Worm (Caenorhabditis elegans) whole organism, L4/young adult: ENCODE results near the gene Y7A9A.1.

Experiments
- W03F9.2 ChIP-seq: fragments of 150-350 bp; optimal IDR thresholded peaks from 2 replicates; lab custom pipeline; 2014; ENCODE audit warnings: missing biosample characterization, missing genetic modification characterization
- dao-5 ChIP-seq: sonication (generic microtip); optimal IDR thresholded peaks from 2 replicates; lab custom pipeline; 2016; ENCODE audit warnings: missing genotype, missing genetic modification characterization, moderate library complexity, missing compliant biosample characterization
- him-1 ChIP-seq: sonication (generic microtip); optimal IDR thresholded peaks from 2 replicates; lab custom pipeline; 2016; ENCODE audit warnings: missing genotype, missing genetic modification reagents, missing genetic modification characterization, missing compliant biosample characterization

Gene Y7A9A.1

ce11 chrIV:16196717-16197116 lies at the start of gene Y7A9A.1:
TSS of gene Y7A9A.1 (plus strand) at chrIV:16197017.
- TF ChIP-seq W03F9.2 (tag; lab: Kevin White, UChicago) (no peak), dao-5 (no peak), him-1 (no peak)

DNA sequence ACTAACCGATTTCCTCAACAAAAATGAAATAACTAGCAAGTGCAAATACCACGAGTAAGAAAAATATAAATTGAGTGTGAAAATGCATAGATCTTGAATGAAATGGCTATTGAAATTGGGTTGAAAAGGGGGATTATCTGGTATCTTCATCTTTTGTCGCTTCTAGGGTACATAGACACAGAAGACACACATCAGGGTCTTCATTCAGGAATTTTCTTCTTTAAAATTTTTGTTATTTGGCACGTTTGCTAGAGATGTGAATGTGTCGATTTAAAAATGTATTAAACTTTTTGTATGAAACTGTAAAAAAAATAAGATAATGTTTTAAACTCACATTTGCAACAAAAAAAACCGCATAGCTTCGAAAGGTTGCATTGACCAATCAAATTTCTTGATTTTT lies 49.8 kb upstream of the Y7A9A.1 start, which contains the start of gene Y105C5B.25:
TSS of gene Y105C5B.25 (minus strand) at position 101 of the 400 bp plus-strand sequence.
- TF ChIP-seq dao-5 (no peak), him-1 (no peak), W03F9.2 (tag; lab: Kevin White, UChicago) (no peak)

ce11 chrIV:16167941-16168340 lies 28.9 kb upstream of the Y7A9A.1 start:
- TF ChIP-seq W03F9.2 (tag; lab: Kevin White, UChicago) (no peak), him-1 (no peak), dao-5 (no peak)

DNA sequence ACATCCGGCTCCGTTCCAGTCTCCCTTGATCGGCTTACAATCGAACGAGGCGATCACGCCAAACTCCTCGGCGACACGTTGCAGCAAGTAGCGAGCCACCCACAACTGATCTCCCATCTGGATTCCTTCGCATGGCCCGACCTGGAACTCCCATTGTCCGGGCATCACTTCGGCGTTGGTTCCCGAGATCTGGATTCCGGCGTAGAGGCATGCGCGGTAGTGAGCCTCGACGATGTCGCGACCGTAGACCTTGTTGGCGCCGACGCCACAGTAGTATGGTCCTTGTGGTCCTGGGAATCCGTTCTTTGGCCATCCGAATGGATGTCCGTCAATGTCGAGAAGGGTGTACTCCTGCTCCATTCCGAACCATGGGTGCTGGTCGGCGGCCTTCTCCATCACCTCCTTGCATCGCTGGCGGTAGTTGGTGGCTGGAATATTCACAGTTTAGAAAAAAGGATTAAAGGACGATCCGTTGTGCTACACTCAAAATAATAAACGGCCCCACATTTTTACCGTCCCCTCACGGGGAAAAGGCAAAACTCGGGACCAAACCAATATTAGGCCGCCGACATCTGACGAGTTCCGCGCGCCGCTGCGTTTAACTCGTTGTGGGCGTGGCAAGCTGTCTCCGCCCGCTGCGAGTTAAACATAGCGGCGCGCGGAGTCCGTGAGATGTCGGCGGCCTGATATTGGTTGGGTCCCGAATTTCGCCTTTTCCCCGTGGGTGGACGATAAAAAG lies 27.9 kb upstream of the Y7A9A.1 start:
- TF ChIP-seq W03F9.2 (tag; lab: Kevin White, UChicago) (no peak), him-1 (no peak), dao-5 (no peak)

DNA sequence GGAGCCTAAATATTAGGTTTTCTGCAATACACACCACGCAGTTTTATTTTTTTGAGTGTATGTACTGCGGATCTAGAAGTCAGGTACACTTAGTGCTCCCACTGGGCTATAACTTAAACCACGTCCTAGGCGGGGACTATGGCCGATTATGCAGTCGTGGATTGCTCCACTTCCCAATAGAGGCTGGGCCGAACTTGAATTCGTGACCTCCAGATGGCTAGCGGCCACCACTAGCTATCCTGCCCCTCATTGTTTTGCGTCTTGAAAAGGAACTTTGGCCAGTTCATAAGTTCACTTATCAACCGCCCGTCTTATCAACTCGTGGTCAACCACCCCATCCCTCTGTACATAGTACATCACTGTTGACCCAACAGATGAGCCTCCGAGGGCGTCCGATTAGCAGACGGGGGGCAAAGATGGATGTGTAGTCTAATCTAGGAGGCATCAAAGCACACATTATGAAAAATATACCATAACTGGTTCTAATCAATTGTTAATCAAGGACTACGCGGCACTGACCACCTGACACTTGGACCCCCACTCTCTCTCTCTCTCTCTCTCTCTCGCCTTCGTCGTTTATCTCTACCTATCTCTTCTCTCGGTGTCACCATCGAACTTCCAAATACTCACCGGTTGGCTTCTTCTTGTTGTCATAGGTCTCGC lies 27.2 kb upstream of the Y7A9A.1 start:
- TF ChIP-seq him-1 (no peak), W03F9.2 (tag; lab: Kevin White, UChicago) (no peak), dao-5 (no peak)

ce11 chrIV:16170606-16171033 lies 26.2 kb upstream of the Y7A9A.1 start, which contains the start of gene gln-3:
TSS of gene gln-3 (minus strand) at chrIV:16170678.
- no peak for TF ChIP-seq him-1
- TF ChIP-seq dao-5: no peak
- no peak for TF ChIP-seq W03F9.2 (tag; lab: Kevin White, UChicago)

ce11 chrIV:16171326-16171725 lies 25.5 kb upstream of the Y7A9A.1 start:
- TF ChIP-seq him-1: no peak
- no peak for TF ChIP-seq dao-5
- TF ChIP-seq W03F9.2 (tag; lab: Kevin White, UChicago): no peak

DNA sequence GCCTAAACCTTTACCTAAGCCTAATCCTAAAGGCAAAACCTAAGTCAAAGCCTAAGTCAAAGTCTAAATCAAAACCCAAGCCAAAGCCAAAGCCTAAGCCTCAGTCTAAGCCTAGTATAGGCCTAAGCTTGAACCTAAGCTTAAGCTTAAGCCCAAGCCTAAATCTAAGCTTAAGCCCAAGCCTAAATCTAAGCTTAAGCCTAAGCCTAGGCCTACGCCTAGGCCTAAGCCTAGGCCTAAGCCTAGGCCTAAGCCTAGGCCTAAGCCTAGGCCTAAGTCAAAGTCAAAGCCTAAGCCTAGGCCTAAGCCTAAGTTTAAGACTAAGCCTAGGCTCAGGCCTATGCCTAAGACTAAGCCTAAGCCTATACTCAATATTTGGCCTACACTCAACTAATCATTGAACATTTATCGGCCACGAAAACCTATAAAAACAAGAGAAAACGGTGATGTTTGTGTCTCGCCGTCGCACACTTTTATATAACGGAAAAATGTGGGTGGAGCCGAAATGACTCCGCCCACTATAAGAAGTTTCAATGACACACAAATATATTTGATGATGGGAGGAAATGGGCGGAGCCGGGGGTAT lies 23.9 kb upstream of the Y7A9A.1 start:
- no peak for TF ChIP-seq him-1
- no peak for TF ChIP-seq W03F9.2 (tag; lab: Kevin White, UChicago)
- no peak for TF ChIP-seq dao-5

DNA sequence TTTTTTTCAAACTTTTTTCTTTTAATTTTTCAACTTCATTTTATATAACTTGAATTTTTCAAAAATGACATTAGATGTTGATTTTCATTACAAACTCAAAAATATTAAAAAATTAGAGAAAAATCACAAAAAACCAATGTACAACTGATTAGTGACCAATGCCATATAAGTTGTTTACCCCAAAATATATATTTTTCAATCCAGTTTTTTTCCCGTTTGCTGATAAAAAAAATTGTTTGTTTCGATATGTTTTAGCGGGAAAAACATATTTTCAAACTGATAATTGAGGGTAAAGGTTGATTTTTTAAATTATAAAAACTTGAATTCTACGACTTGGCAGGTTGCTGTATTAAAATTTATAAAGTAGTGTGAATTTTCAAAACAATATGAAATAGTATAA lies 20.0 kb upstream of the Y7A9A.1 start:
- TF ChIP-seq W03F9.2 (tag; lab: Kevin White, UChicago): no peak
- no peak for TF ChIP-seq dao-5
- no peak for TF ChIP-seq him-1

ce11 chrIV:16178433-16178832 lies 18.4 kb upstream of the Y7A9A.1 start:
- TF ChIP-seq dao-5: no peak
- no peak for TF ChIP-seq W03F9.2 (tag; lab: Kevin White, UChicago)
- TF ChIP-seq him-1: no peak

- no peak for TF ChIP-seq dao-5
- no peak for TF ChIP-seq W03F9.2 (tag; lab: Kevin White, UChicago)
- TF ChIP-seq him-1: no peak
Observed at ce11 chrIV:16180898-16181482, 15.8 kb upstream of the Y7A9A.1 start.

DNA sequence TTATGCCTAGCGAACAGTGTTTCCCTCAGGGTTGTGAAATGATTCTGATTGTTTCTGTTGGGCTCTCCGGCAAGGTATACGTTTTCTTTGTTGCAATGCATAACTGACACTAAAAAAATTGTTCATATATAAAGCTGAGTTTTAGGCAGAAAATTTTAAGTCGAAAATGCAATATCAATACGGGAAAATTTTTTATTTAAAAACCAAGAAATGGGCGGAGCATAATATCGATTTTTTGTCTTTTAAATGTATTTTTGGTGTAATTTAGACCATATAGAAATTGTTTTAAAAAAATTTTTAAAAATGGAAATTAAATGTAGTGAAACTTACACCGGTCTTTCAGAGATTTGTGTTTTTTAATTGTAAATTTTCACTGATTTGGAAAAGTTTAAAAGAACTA lies 12.3 kb upstream of the Y7A9A.1 start, which contains the start of gene Y105C5B.1413:
TSS of gene Y105C5B.1413 (minus strand) at position 101 of the 400 bp plus-strand sequence.
- TF ChIP-seq him-1 (no peak), W03F9.2 (tag; lab: Kevin White, UChicago) (no peak), dao-5 (no peak)

- TF ChIP-seq dao-5 (no peak), W03F9.2 (tag; lab: Kevin White, UChicago) (no peak), him-1 (no peak)
Observed at ce11 chrIV:16186008-16186407, 10.8 kb upstream of the Y7A9A.1 start.

- TF ChIP-seq dao-5: no peak
- no peak for TF ChIP-seq W03F9.2 (tag; lab: Kevin White, UChicago)
- TF ChIP-seq him-1: no peak
Observed at ce11 chrIV:16191597-16191996, 5.2 kb upstream of the Y7A9A.1 start.
